Worm (Caenorhabditis elegans): ENCODE data around the gene F35C5.12.

The F35C5.12 gene

ce11 chrII:12923225-12923624 lies 8.9 kb upstream of the F35C5.12 start:
- TF ChIP-seq arid-1 (GFP tag; conservative IDR thresholded peaks at IDR 0.05) = peak; percentile 67; the same call in 1 of the 2 replicates
- no peak for TF ChIP-seq php-3 (GFP tag; IDR thresholded peaks at IDR 0.05)
- TF ChIP-seq Y48G9A.11 (GFP tag; IDR thresholded peaks at IDR 0.05) = peak; percentile 86
- TF ChIP-seq lir-3 (tag; optimal IDR thresholded peaks at IDR 0.05) = no peak
- no peak for TF ChIP-seq sdz-12 (GFP tag; optimal IDR thresholded peaks at IDR 0.05)
- TF ChIP-seq dmd-6 (GFP tag; IDR thresholded peaks at IDR 0.05) = no peak
- TF ChIP-seq nhr-11 (tag; optimal IDR thresholded peaks at IDR 0.05) = no peak
- TF ChIP-seq lin-38 (GFP tag; IDR thresholded peaks at IDR 0.05) = peak; percentile 61
- no peak for TF ChIP-seq Y75B8A.6 (GFP tag; IDR thresholded peaks at IDR 0.05)
- TF ChIP-seq ztf-7 (tag; optimal IDR thresholded peaks at IDR 0.05) = no peak

ce11 chrII:12921478-12921877 lies 7.1 kb upstream of the F35C5.12 start:
- TF ChIP-seq unc-62 (GFP tag; optimal IDR thresholded peaks at IDR 0.05 in 1 of 2) (peak in 1 of 2 experiments; percentile 98), unc-62 (tag; optimal IDR thresholded peaks at IDR 0.05) (no peak), ZK337.2 (GFP tag; IDR thresholded peaks at IDR 0.05) (no peak)

- TF ChIP-seq ztf-11 (tag; optimal IDR thresholded peaks at IDR 0.05) (no peak), Y48G9A.11 (GFP tag; IDR thresholded peaks at IDR 0.05) (peak; percentile 100), ztf-7 (tag; optimal IDR thresholded peaks at IDR 0.05) (no peak), lin-13 (GFP tag; optimal IDR thresholded peaks at IDR 0.05) (peak; percentile 34), mdl-1 (tag; optimal IDR thresholded peaks at IDR 0.05) (no peak), R02D3.7 (tag; optimal IDR thresholded peaks at IDR 0.05) (peak; percentile 60), lin-15B (tag; optimal IDR thresholded peaks at IDR 0.05) (no peak), rbr-2 (tag; optimal IDR thresholded peaks at IDR 0.05) (no peak), madf-5 (GFP tag; IDR thresholded peaks at IDR 0.05) (no peak), nhr-76 (tag; optimal IDR thresholded peaks at IDR 0.05) (no peak), attf-4 (tag; optimal IDR thresholded peaks at IDR 0.05) (no peak), lsy-2 (tag; optimal IDR thresholded peaks at IDR 0.05) (peak in 1 of 2 experiments; percentile 87), mes-2 (tag; optimal IDR thresholded peaks at IDR 0.05; ENCODE audit: poor library complexity, severe bottlenecking) (peak; percentile 56), hmg-1.1 (GFP tag; IDR thresholded peaks at IDR 0.05) (no peak), nhr-42 (GFP tag; IDR thresholded peaks at IDR 0.05) (no peak), lin-38 (GFP tag; IDR thresholded peaks at IDR 0.05) (peak; percentile 51; the same call in 1 of the 2 replicates), ces-1 (GFP tag; optimal IDR thresholded peaks at IDR 0.05) (no peak), lim-7 (GFP tag; IDR thresholded peaks at IDR 0.05) (no peak), nhr-10 (tag; optimal IDR thresholded peaks at IDR 0.05) (no peak), unc-130 (GFP tag; optimal IDR thresholded peaks at IDR 0.05) (peak; percentile 72), fkh-10 (GFP tag; optimal IDR thresholded peaks at IDR 0.05) (no peak)
Observed at ce11 chrII:12918960-12919553, 4.7 kb upstream of the F35C5.12 start, which contains the start of the genes F58G1.2 and wago-4. F58G1.2 (minus strand) TSS chrII:12919010. wago-4 (plus strand) TSS chrII:12919551.

- no peak for TF ChIP-seq pqm-1 (tag; optimal IDR thresholded peaks at IDR 0.05)
- TF ChIP-seq nhr-28 (tag; optimal IDR thresholded peaks at IDR 0.05) = no peak
- TF ChIP-seq zip-11 (GFP tag; IDR thresholded peaks at IDR 0.05) = no peak
- TF ChIP-seq rbr-2 (tag; optimal IDR thresholded peaks at IDR 0.05) = no peak
- no peak for TF ChIP-seq ceh-44 (GFP tag; IDR thresholded peaks at IDR 0.05)
- no peak for TF ChIP-seq ama-1 (optimal IDR thresholded peaks at IDR 0.05)
- no peak for TF ChIP-seq aly-2 (tag; optimal IDR thresholded peaks at IDR 0.05)
- no peak for TF ChIP-seq unc-62 (GFP tag; optimal IDR thresholded peaks at IDR 0.05 in 1 of 2)
- no peak for TF ChIP-seq unc-62 (tag; optimal IDR thresholded peaks at IDR 0.05)
- no peak for TF ChIP-seq unc-39 (tag; optimal IDR thresholded peaks at IDR 0.05)
- TF ChIP-seq nhr-41 (GFP tag; IDR thresholded peaks at IDR 0.05) = no peak
- TF ChIP-seq gei-8 (GFP tag; optimal IDR thresholded peaks at IDR 0.05) = no peak
- TF ChIP-seq pha-4 (GFP tag; IDR thresholded peaks at IDR 0.05) = no peak
- TF ChIP-seq pha-4 (tag; optimal IDR thresholded peaks at IDR 0.05) = no peak
- TF ChIP-seq ceh-28 (tag; optimal IDR thresholded peaks at IDR 0.05) = no peak
- no peak for TF ChIP-seq ZK546.5 (tag; optimal IDR thresholded peaks at IDR 0.05)
- no peak for TF ChIP-seq skn-1 (tag; optimal IDR thresholded peaks at IDR 0.05)
- TF ChIP-seq saeg-2 (GFP tag; IDR thresholded peaks at IDR 0.05) = no peak
Observed at ce11 chrII:12908779-12909178, 5.6 kb downstream of the F35C5.12 start, which contains the start of gene ddn-2. ddn-2 (plus strand) TSS chrII:12909079.
